Fruit fly (Drosophila melanogaster) whole organism, embryonic: ENCODE results near the gene CG9130.

Experiments used
- C15 ChIP-seq: fragments of 200-800 bp; sonication (Bioruptor generic); IDR thresholded peaks from 3 replicates; pipeline ENCODE4 v1.3.6; 2022; ENCODE audit warnings: missing biosample characterization, missing genetic modification characterization
- CG1024 ChIP-seq: fragments of 200-800 bp; sonication (Bioruptor generic); IDR thresholded peaks from 2 replicates; pipeline ENCODE4 v1.3.6; 2022; ENCODE audit warnings: missing biosample characterization, missing genetic modification characterization
- CG10321 ChIP-seq: fragments of 200-800 bp; sonication (Bioruptor generic); IDR thresholded peaks from 2 replicates; pipeline ENCODE4 v1.3.6; 2022; ENCODE audit warnings: missing biosample characterization, missing genetic modification characterization
- CG17186 ChIP-seq: fragments of 200-800 bp; sonication (Bioruptor generic); optimal IDR thresholded peaks from 3 replicates; lab custom pipeline; 2017; ENCODE audit warnings: missing biosample characterization, missing genetic modification reagents, missing genetic modification characterization
- CG17359 ChIP-seq: fragments of 200-800 bp; sonication (Bioruptor generic); optimal IDR thresholded peaks from 3 replicates; lab custom pipeline; 2018; ENCODE audit warnings: missing biosample characterization, mild to moderate bottlenecking, missing genetic modification characterization, moderate library complexity
- CG2120 ChIP-seq: fragments of 200-800 bp; sonication (Bioruptor generic); optimal IDR thresholded peaks from 3 replicates; lab custom pipeline; 2016; ENCODE audit warnings: missing biosample characterization, missing genetic modification characterization
- CG32532 ChIP-seq: fragments of 200-800 bp; sonication (Bioruptor generic); IDR thresholded peaks from 2 replicates; pipeline ENCODE4 v1.3.6; 2022; ENCODE audit warnings: missing biosample characterization, missing genetic modification characterization
- CG34376 ChIP-seq: fragments of 200-800 bp; sonication (Bioruptor generic); optimal IDR thresholded peaks from 2 replicates; lab custom pipeline; 2018; ENCODE audit warnings: missing biosample characterization, mild to moderate bottlenecking, missing genetic modification characterization
- CG7271 ChIP-seq: fragments of 200-800 bp; sonication (Bioruptor generic); optimal IDR thresholded peaks from 2 replicates; lab custom pipeline; 2018; ENCODE audit warnings: missing biosample characterization, mild to moderate bottlenecking, missing genetic modification characterization, moderate library complexity
- CG8924 ChIP-seq: fragments of 200-800 bp; optimal IDR thresholded peaks from 3 replicates; lab custom pipeline; 2019; ENCODE audit warnings: missing biosample characterization, mild to moderate bottlenecking, missing genetic modification characterization, moderate library complexity
- CG9817 ChIP-seq: fragments of 200-800 bp; sonication (Bioruptor generic); optimal IDR thresholded peaks from 2 replicates; lab custom pipeline; 2018; ENCODE audit warnings: missing biosample characterization, mild to moderate bottlenecking, missing genetic modification characterization, moderate library complexity
- D19A ChIP-seq: fragments of 200-800 bp; optimal IDR thresholded peaks from 3 replicates; lab custom pipeline; 2019; ENCODE audit warnings: missing biosample characterization, mild to moderate bottlenecking, missing genetic modification characterization, moderate library complexity
- Elba2 ChIP-seq: fragments of 200-800 bp; sonication (Bioruptor generic); optimal IDR thresholded peaks from 3 replicates; lab custom pipeline; 2016; ENCODE audit warnings: missing biosample characterization, missing genetic modification characterization
- Ets65A ChIP-seq: fragments of 200-800 bp; sonication (Bioruptor generic); peaks from one replicate; lab custom pipeline; 2016; ENCODE audit warnings: missing biosample characterization, missing genetic modification characterization
- Hand ChIP-seq: fragments of 200-800 bp; sonication (Bioruptor generic); optimal IDR thresholded peaks from 2 replicates; lab custom pipeline; 2017; ENCODE audit warnings: mild to moderate bottlenecking, missing biosample characterization, missing genetic modification reagents, missing genetic modification characterization
- Oli ChIP-seq: fragments of 200-800 bp; sonication (Bioruptor generic); optimal IDR thresholded peaks from 2 replicates; lab custom pipeline; 2018; ENCODE audit warnings: missing biosample characterization, mild to moderate bottlenecking, missing genetic modification characterization, moderate library complexity
- Pdp1 ChIP-seq, 2 experiments: fragments of 200-800 bp; sonication (Bioruptor generic); optimal IDR thresholded peaks; 3 replicates each; lab custom pipeline; 2016; ENCODE audit warnings: missing biosample characterization in 2 of 2, missing genetic modification characterization in 2 of 2, mild to moderate bottlenecking in 1 of 2, moderate library complexity in 1 of 2
- abd-A ChIP-seq: fragments of 200-800 bp; sonication (Bioruptor generic); optimal IDR thresholded peaks from 3 replicates; lab custom pipeline; 2019; ENCODE audit warnings: missing biosample characterization, mild to moderate bottlenecking, missing genetic modification characterization, moderate library complexity
- btn ChIP-seq: fragments of 200-800 bp; sonication (Bioruptor generic); optimal IDR thresholded peaks from 2 replicates; lab custom pipeline; 2016; ENCODE audit warnings: missing biosample characterization, missing genetic modification characterization
- chinmo ChIP-seq: fragments of 200-800 bp; sonication (Bioruptor generic); IDR thresholded peaks from 4 replicates; pipeline ENCODE4 v1.3.6; 2022; ENCODE audit warnings: missing biosample characterization, missing genetic modification characterization; ENCODE audit not compliant: partially characterized antibody
- dmrt11E ChIP-seq: fragments of 200-800 bp; sonication (Bioruptor generic); optimal IDR thresholded peaks from 3 replicates; lab custom pipeline; 2018; ENCODE audit warnings: missing biosample characterization, mild to moderate bottlenecking, missing genetic modification characterization, moderate library complexity
- exex ChIP-seq: fragments of 200-800 bp; sonication (Bioruptor generic); optimal IDR thresholded peaks from 4 replicates; lab custom pipeline; 2018; ENCODE audit warnings: missing biosample characterization, mild to moderate bottlenecking, missing genetic modification characterization, moderate library complexity
- lilli ChIP-seq: fragments of 200-800 bp; sonication (Bioruptor generic); optimal IDR thresholded peaks from 3 replicates; lab custom pipeline; 2016; ENCODE audit warnings: missing biosample characterization, missing genetic modification characterization
- lov ChIP-seq, 2 experiments: fragments of 200-800 bp in 1 of 2; fragments of >200 bp in 1 of 2; sonication (Bioruptor generic) in 1 of 2; IDR thresholded peaks in 1 of 2; optimal IDR thresholded peaks in 1 of 2; 2 replicates in 1 of 2; 3 replicates in 1 of 2; pipeline versions ENCODE4 v1.3.6 to Lab custom; 2017 to 2022; ENCODE audit warnings: missing biosample characterization in 1 of 2, missing genetic modification characterization in 1 of 2
- onecut ChIP-seq: fragments of 200-800 bp; sonication (Bioruptor generic); IDR thresholded peaks from 2 replicates; pipeline ENCODE4 v1.3.6; 2022; ENCODE audit warnings: missing biosample characterization, missing genetic modification characterization
- sug ChIP-seq: fragments of 200-800 bp; optimal IDR thresholded peaks from 2 replicates; lab custom pipeline; 2019; ENCODE audit warnings: missing biosample characterization, mild to moderate bottlenecking, missing genetic modification characterization, moderate library complexity
- tx ChIP-seq: fragments of 200-800 bp; sonication (Bioruptor generic); optimal IDR thresholded peaks from 2 replicates; lab custom pipeline; 2016; ENCODE audit warnings: missing biosample characterization, missing genetic modification characterization
- zen ChIP-seq: fragments of 200-800 bp; sonication (Bioruptor generic); optimal IDR thresholded peaks from 3 replicates; lab custom pipeline; 2018; ENCODE audit warnings: missing biosample characterization, mild to moderate bottlenecking, missing genetic modification characterization, moderate library complexity
- zen2 ChIP-seq: fragments of 200-800 bp; sonication (Bioruptor generic); IDR thresholded peaks from 3 replicates; pipeline ENCODE4 v1.3.6; 2022; ENCODE audit warnings: missing biosample characterization, missing genetic modification characterization; ENCODE audit not compliant: partially characterized antibody

The CG9130 gene

dm6 chr3L:1302950-1303352, 51.1 kb downstream of the CG9130 start (continued):
- TF ChIP-seq chinmo (GFP tag; lab: Robert Waterston, UW) (no peak), lilli (GFP tag; lab: Kevin White, UChicago) (no peak), tx (GFP tag; lab: Kevin White, UChicago) (no peak), CG10321 (no peak), onecut (GFP tag; lab: Robert Waterston, UW) (no peak), Ets65A (GFP tag; lab: Kevin White, UChicago) (no peak), CG8924 (tag; lab: Kevin White, UChicago) (no peak), btn (GFP tag; lab: Kevin White, UChicago) (no peak), CG17186 (GFP tag; lab: Kevin White, UChicago) (no peak), zen (no peak), Oli (tag; lab: Kevin White, UChicago) (no peak), D19A (tag; lab: Kevin White, UChicago) (no peak), Elba2 (GFP tag; lab: Kevin White, UChicago) (peak; percentile 93), dmrt11E (no peak), CG1024 (no peak)

DNA sequence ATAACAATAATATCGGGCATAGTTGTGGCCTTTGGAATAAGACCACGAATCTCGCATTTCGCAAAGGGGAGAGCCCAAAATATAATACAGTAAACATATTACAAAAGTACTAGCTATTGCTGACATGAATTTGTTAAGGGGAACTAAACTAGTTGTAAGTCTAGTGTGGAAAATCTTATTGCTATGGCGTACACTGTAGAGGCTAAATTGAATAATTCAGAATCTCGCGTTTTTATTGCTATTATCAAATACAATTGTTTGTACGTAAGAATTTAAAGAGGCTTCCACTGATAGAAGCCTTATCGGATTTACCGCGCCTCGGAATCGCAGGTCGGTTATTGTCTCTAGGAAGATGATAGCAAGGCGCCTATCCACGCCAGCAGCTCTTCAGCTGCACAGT, 53.5 kb downstream of the CG9130 start:
- TF ChIP-seq CG9817 (no peak), CG2120 (GFP tag; lab: Kevin White, UChicago) (peak; percentile 13), Hand (GFP tag; lab: Kevin White, UChicago) (no peak), C15 (no peak), CG7271 (no peak), CG17359 (tag; lab: Kevin White, UChicago) (no peak), abd-A (tag; lab: Kevin White, UChicago) (no peak), lov (optimal IDR thresholded peaks at IDR 0.05; lab: Kevin White, UChicago) (no peak), lov (GFP tag; IDR thresholded peaks at IDR 0.05; lab: Robert Waterston, UW) (no peak), zen2 (no peak), sug (tag; lab: Kevin White, UChicago) (peak; percentile 9), Pdp1 (GFP tag; optimal IDR thresholded peaks at IDR 0.05; lab: Kevin White, UChicago) (peak in 1 of 2 experiments; percentile 2), CG32532 (GFP tag; lab: Robert Waterston, UW) (no peak), CG34376 (GFP tag; lab: Kevin White, UChicago) (peak; percentile 28), exex (peak; percentile 53)
